Fruit fly (Drosophila melanogaster) whole organism, embryonic: ENCODE data around the gene CG15423.

Experiments
- C15 ChIP-seq: fragments of 200-800 bp; sonication (Bioruptor generic); IDR thresholded peaks from 3 replicates; pipeline ENCODE4 v1.3.6; 2022; ENCODE audit warnings: missing biosample characterization, missing genetic modification characterization
- CG11398 ChIP-seq: fragments of 200-800 bp; sonication (Bioruptor generic); optimal IDR thresholded peaks from 2 replicates; lab custom pipeline; 2016; ENCODE audit warnings: missing biosample characterization, missing genetic modification characterization
- CG11560 ChIP-seq: fragments of 200-800 bp; sonication (Bioruptor generic); IDR thresholded peaks from 3 replicates; pipeline ENCODE4 v1.3.6; 2022; ENCODE audit warnings: missing biosample characterization, missing genetic modification characterization
- CG11696 ChIP-seq: fragments of 200-800 bp; sonication (Bioruptor generic); IDR thresholded peaks from 2 replicates; pipeline ENCODE4 v1.3.6; 2022; ENCODE audit warnings: missing biosample characterization, missing genetic modification characterization
- CG11723 ChIP-seq: fragments of 200-800 bp; sonication (Bioruptor generic); optimal IDR thresholded peaks from 2 replicates; lab custom pipeline; 2017; ENCODE audit warnings: missing biosample characterization, mild to moderate bottlenecking, missing genetic modification characterization
- CG12659 ChIP-seq: fragments of 200-800 bp; sonication (Bioruptor generic); optimal IDR thresholded peaks from 3 replicates; lab custom pipeline; 2017; ENCODE audit warnings: mild to moderate bottlenecking, missing biosample characterization, missing genetic modification reagents, missing genetic modification characterization
- CG14050 ChIP-seq: fragments of 200-800 bp; sonication (Bioruptor generic); IDR thresholded peaks from 3 replicates; pipeline ENCODE4 v1.3.6; 2022; ENCODE audit warnings: missing biosample characterization, missing genetic modification characterization
- CG14441 ChIP-seq: fragments of 200-800 bp; sonication (Bioruptor generic); IDR thresholded peaks from 2 replicates; pipeline ENCODE4 v1.3.6; 2022; ENCODE audit warnings: missing biosample characterization, missing genetic modification characterization
- CG15601 ChIP-seq: fragments of 200-800 bp; sonication (Bioruptor generic); optimal IDR thresholded peaks from 3 replicates; lab custom pipeline; 2019; ENCODE audit warnings: missing biosample characterization, mild to moderate bottlenecking, missing genetic modification characterization, moderate library complexity
- CG17361 ChIP-seq: fragments of 200-800 bp; sonication (Bioruptor generic); IDR thresholded peaks from 3 replicates; pipeline ENCODE4 v1.3.6; 2022; ENCODE audit warnings: missing biosample characterization, missing genetic modification characterization
- CG17385 ChIP-seq: fragments of 200-800 bp; sonication (Bioruptor generic); optimal IDR thresholded peaks from 3 replicates; lab custom pipeline; 2018; ENCODE audit warnings: missing biosample characterization, mild to moderate bottlenecking, missing genetic modification characterization
- CG17612 ChIP-seq: fragments of 200-800 bp; sonication (Bioruptor generic); IDR thresholded peaks from 2 replicates; pipeline ENCODE4 v1.3.6; 2022; ENCODE audit warnings: missing biosample characterization, missing genetic modification characterization
- CG17912 ChIP-seq: fragments of 200-800 bp; sonication (Bioruptor generic); optimal IDR thresholded peaks from 2 replicates; lab custom pipeline; 2018; ENCODE audit warnings: missing biosample characterization, mild to moderate bottlenecking, missing genetic modification characterization
- CG18011 ChIP-seq: fragments of 200-800 bp; sonication (Bioruptor generic); optimal IDR thresholded peaks from 2 replicates; lab custom pipeline; 2017; ENCODE audit warnings: missing biosample characterization, missing genetic modification characterization, mild to moderate bottlenecking, moderate library complexity, missing genotype
- CG2199 ChIP-seq: fragments of 200-800 bp; sonication (Bioruptor generic); IDR thresholded peaks from 3 replicates; pipeline ENCODE4 v1.3.6; 2022; ENCODE audit warnings: missing biosample characterization, missing genetic modification characterization
- CG30403 ChIP-seq: fragments of 200-800 bp; sonication (Bioruptor generic); optimal IDR thresholded peaks from 3 replicates; lab custom pipeline; 2016; ENCODE audit warnings: missing biosample characterization, missing genetic modification characterization
- CG32767 ChIP-seq: fragments of 200-800 bp; sonication (Bioruptor generic); IDR thresholded peaks from 2 replicates; pipeline ENCODE4 v1.3.6; 2022; ENCODE audit warnings: missing biosample characterization, missing genetic modification characterization
- CG33213 ChIP-seq: fragments of 200-800 bp; sonication (Bioruptor generic); optimal IDR thresholded peaks from 3 replicates; lab custom pipeline; 2016; ENCODE audit warnings: missing biosample characterization, missing genetic modification characterization
- CG33557 ChIP-seq: fragments of 200-800 bp; sonication (Bioruptor generic); optimal IDR thresholded peaks from 2 replicates; lab custom pipeline; 2019; ENCODE audit warnings: missing biosample characterization, mild to moderate bottlenecking, missing genetic modification characterization, moderate library complexity
- CG6765 ChIP-seq: fragments of 200-800 bp; sonication (Bioruptor generic); optimal IDR thresholded peaks from 3 replicates; lab custom pipeline; 2017; ENCODE audit warnings: missing biosample characterization, mild to moderate bottlenecking, missing genetic modification characterization
- CG6791 ChIP-seq: fragments of 200-800 bp; sonication (Bioruptor generic); IDR thresholded peaks from 3 replicates; pipeline ENCODE4 v1.3.6; 2022; ENCODE audit warnings: missing biosample characterization, missing genetic modification characterization; ENCODE audit not compliant: partially characterized antibody
- CG9797 ChIP-seq: fragments of 200-800 bp; sonication (Bioruptor generic); optimal IDR thresholded peaks from 3 replicates; lab custom pipeline; 2018; ENCODE audit warnings: missing biosample characterization, mild to moderate bottlenecking, missing genetic modification characterization
- CG9817 ChIP-seq: fragments of 200-800 bp; sonication (Bioruptor generic); optimal IDR thresholded peaks from 2 replicates; lab custom pipeline; 2018; ENCODE audit warnings: missing biosample characterization, mild to moderate bottlenecking, missing genetic modification characterization, moderate library complexity
- D19A ChIP-seq: fragments of 200-800 bp; optimal IDR thresholded peaks from 3 replicates; lab custom pipeline; 2019; ENCODE audit warnings: missing biosample characterization, mild to moderate bottlenecking, missing genetic modification characterization, moderate library complexity
- Dbx ChIP-seq: fragments of 200-800 bp; sonication (Bioruptor generic); IDR thresholded peaks from 3 replicates; pipeline ENCODE4 v1.3.6; 2022; ENCODE audit warnings: missing biosample characterization, missing genetic modification characterization
- Doc3 ChIP-seq: fragments of 200-800 bp; sonication (Bioruptor generic); IDR thresholded peaks from 3 replicates; pipeline ENCODE4 v1.3.6; 2022; ENCODE audit warnings: missing biosample characterization, missing genetic modification characterization; ENCODE audit not compliant: partially characterized antibody
- Dref ChIP-seq: fragments of 200-800 bp; sonication (Bioruptor generic); IDR thresholded peaks from 2 replicates; pipeline ENCODE4 v1.3.6; 2022; ENCODE audit warnings: missing biosample characterization, missing genetic modification characterization
- ERR ChIP-seq: fragments of 200-800 bp; sonication (Bioruptor generic); optimal IDR thresholded peaks from 2 replicates; lab custom pipeline; 2016; ENCODE audit warnings: missing biosample characterization, missing genetic modification characterization
- Ets65A ChIP-seq: fragments of 200-800 bp; sonication (Bioruptor generic); peaks from one replicate; lab custom pipeline; 2016; ENCODE audit warnings: missing biosample characterization, missing genetic modification characterization
- NC2β ChIP-seq: fragments of 200-800 bp; sonication (Bioruptor generic); optimal IDR thresholded peaks from 2 replicates; lab custom pipeline; 2016; ENCODE audit warnings: missing biosample characterization, missing genetic modification characterization
- Nf-YA ChIP-seq: fragments of 200-800 bp; sonication (Bioruptor generic); IDR thresholded peaks from 2 replicates; pipeline ENCODE4 v1.3.6; 2022; ENCODE audit warnings: missing biosample characterization, missing genetic modification characterization
- Side ChIP-seq: fragments of 200-800 bp; sonication (Bioruptor generic); optimal IDR thresholded peaks from 2 replicates; lab custom pipeline; 2016; ENCODE audit warnings: missing biosample characterization, missing genetic modification characterization
- Sox102F ChIP-seq: fragments of 200-800 bp; sonication (Bioruptor generic); optimal IDR thresholded peaks from 2 replicates; lab custom pipeline; 2018; ENCODE audit warnings: missing biosample characterization, mild to moderate bottlenecking, missing genetic modification characterization, moderate library complexity
- YL-1 ChIP-seq: fragments of 200-800 bp; sonication (Bioruptor generic); optimal IDR thresholded peaks from 3 replicates; lab custom pipeline; 2017; ENCODE audit warnings: missing biosample characterization, mild to moderate bottlenecking, missing genetic modification characterization
- ase ChIP-seq: fragments of 200-800 bp; sonication (Bioruptor generic); IDR thresholded peaks from 3 replicates; pipeline ENCODE4 v1.3.6; 2022; ENCODE audit warnings: missing biosample characterization, missing genetic modification characterization
- croc ChIP-seq: fragments of 200-800 bp; sonication (Bioruptor generic); conservative IDR thresholded peaks from 3 replicates; pipeline ENCODE4 v1.3.6; 2022; ENCODE audit warnings: missing biosample characterization, missing genetic modification characterization
- dan ChIP-seq: fragments of 200-800 bp; sonication (Bioruptor generic); IDR thresholded peaks from 2 replicates; pipeline ENCODE4 v1.3.6; 2022; ENCODE audit warnings: missing biosample characterization, missing genetic modification characterization
- disco-r ChIP-seq: fragments of 200-800 bp; sonication (Bioruptor generic); optimal IDR thresholded peaks from 2 replicates; lab custom pipeline; 2016; ENCODE audit warnings: missing biosample characterization, missing genetic modification characterization
- eve ChIP-seq, 2 experiments: fragments of >200 bp; optimal IDR thresholded peaks; 2 replicates each; lab custom pipeline; 2017; ENCODE audit warnings: missing biosample characterization in 2 of 2, missing genetic modification characterization in 2 of 2
- fd96Cb ChIP-seq: fragments of 200-800 bp; sonication (Bioruptor generic); optimal IDR thresholded peaks from 2 replicates; lab custom pipeline; 2018; ENCODE audit warnings: missing biosample characterization, mild to moderate bottlenecking, missing genetic modification characterization, moderate library complexity
- gcm2 ChIP-seq: fragments of 200-800 bp; sonication (Bioruptor generic); optimal IDR thresholded peaks from 2 replicates; lab custom pipeline; 2016; ENCODE audit warnings: missing biosample characterization, missing genetic modification characterization
- her ChIP-seq: fragments of 200-800 bp; sonication (Bioruptor generic); optimal IDR thresholded peaks from 2 replicates; lab custom pipeline; 2016; ENCODE audit warnings: missing biosample characterization, missing genetic modification characterization
- ken ChIP-seq: fragments of 200-800 bp; sonication (Bioruptor generic); IDR thresholded peaks from 3 replicates; pipeline ENCODE4 v1.3.6; 2022; ENCODE audit warnings: missing biosample characterization, missing genetic modification characterization
- lmd ChIP-seq: fragments of 200-800 bp; sonication (Bioruptor generic); IDR thresholded peaks from 2 replicates; pipeline ENCODE4 v1.3.6; 2022; ENCODE audit warnings: missing biosample characterization, missing genetic modification characterization
- pros ChIP-seq: fragments of 200-800 bp; sonication (Bioruptor generic); optimal IDR thresholded peaks from 3 replicates; lab custom pipeline; 2019; ENCODE audit warnings: missing biosample characterization, mild to moderate bottlenecking, missing genetic modification characterization, moderate library complexity
- ranshi ChIP-seq: fragments of 200-800 bp; sonication (Bioruptor generic); IDR thresholded peaks from 2 replicates; pipeline ENCODE4 v1.3.6; 2022; ENCODE audit warnings: missing biosample characterization, missing genetic modification characterization
- sens-2 ChIP-seq: fragments of 200-800 bp; sonication (Bioruptor generic); IDR thresholded peaks from 2 replicates; pipeline ENCODE4 v1.3.6; 2022; ENCODE audit warnings: missing biosample characterization, missing genetic modification characterization
- seq ChIP-seq: fragments of 200-800 bp; sonication (Bioruptor generic); IDR thresholded peaks from 2 replicates; pipeline ENCODE4 v1.3.6; 2022; ENCODE audit warnings: missing biosample characterization, missing genetic modification characterization
- slbo ChIP-seq: fragments of 200-800 bp; sonication (Bioruptor generic); IDR thresholded peaks from 2 replicates; pipeline ENCODE4 v1.3.6; 2022; ENCODE audit warnings: missing biosample characterization, missing genetic modification characterization
- unc-4 ChIP-seq: fragments of 200-800 bp; sonication (Bioruptor generic); IDR thresholded peaks from 2 replicates; pipeline ENCODE4 v1.3.6; 2022; ENCODE audit warnings: missing biosample characterization, missing genetic modification characterization; ENCODE audit not compliant: partially characterized antibody
- zen2 ChIP-seq: fragments of 200-800 bp; sonication (Bioruptor generic); IDR thresholded peaks from 3 replicates; pipeline ENCODE4 v1.3.6; 2022; ENCODE audit warnings: missing biosample characterization, missing genetic modification characterization; ENCODE audit not compliant: partially characterized antibody

Gene CG15423

DNA sequence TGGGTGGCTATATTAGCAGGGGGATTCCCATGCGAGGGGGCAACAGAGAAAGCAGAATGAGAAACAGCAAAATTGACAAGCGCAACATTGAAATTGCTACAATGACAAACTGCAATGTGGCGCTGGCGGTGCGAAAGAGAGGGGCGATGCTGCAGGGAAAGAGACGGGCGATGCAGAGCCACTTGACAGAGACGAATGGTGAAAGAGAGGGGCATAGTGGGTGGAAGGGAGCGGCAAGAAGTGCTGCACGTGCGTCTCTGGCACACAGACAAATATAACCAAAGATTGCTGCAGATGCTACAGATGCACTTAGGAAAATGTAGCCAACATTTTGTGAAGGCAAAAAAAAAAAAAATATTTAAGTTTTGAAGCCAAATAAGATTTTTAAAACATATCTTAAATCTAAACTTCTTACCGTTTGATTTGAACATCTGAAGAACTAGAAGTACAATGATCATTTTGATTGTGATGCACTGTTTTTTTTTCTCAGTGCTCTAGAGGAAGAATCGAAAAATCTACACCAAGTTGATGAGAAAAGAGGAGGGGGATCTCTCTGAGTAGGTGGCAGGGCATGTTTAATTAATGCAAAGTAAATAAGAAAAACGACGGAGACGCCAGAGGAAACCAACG lies 39.5 kb downstream of the CG15423 start (continued):
- TF ChIP-seq CG9797 (GFP tag; lab: Kevin White, UChicago) = no peak
- no peak for TF ChIP-seq CG17912 (GFP tag; lab: Kevin White, UChicago)
- no peak for TF ChIP-seq CG2199 (GFP tag; lab: Robert Waterston, UW)
- no peak for TF ChIP-seq YL-1
- TF ChIP-seq dan (GFP tag; lab: Robert Waterston, UW) = no peak
- peak; percentile 53 for TF ChIP-seq fd96Cb
- no peak for TF ChIP-seq CG6765 (GFP tag; lab: Kevin White, UChicago)
- TF ChIP-seq Ets65A (GFP tag; lab: Kevin White, UChicago) = peak; percentile 88
- TF ChIP-seq Side (GFP tag; lab: Kevin White, UChicago) = peak; percentile 42
- peak; percentile 71 for TF ChIP-seq CG33557 (GFP tag; lab: Kevin White, UChicago)
- TF ChIP-seq NC2β (GFP tag; lab: Kevin White, UChicago) = peak; percentile 75
- TF ChIP-seq CG11696 (GFP tag; lab: Robert Waterston, UW) = no peak
- peak in 1 of 2 experiments; percentile 66 for TF ChIP-seq eve (GFP tag; optimal IDR thresholded peaks at IDR 0.05; lab: Kevin White, UChicago)
- peak; percentile 48; the same call in 1 of the 2 replicates for TF ChIP-seq lmd (GFP tag; lab: Robert Waterston, UW)
- TF ChIP-seq disco-r = peak; percentile 17
- TF ChIP-seq CG12659 (GFP tag; lab: Kevin White, UChicago) = peak; percentile 7
- TF ChIP-seq CG9817 (tag; lab: Kevin White, UChicago) = peak; percentile 6
- no peak for TF ChIP-seq unc-4 (GFP tag; lab: Robert Waterston, UW)
- TF ChIP-seq Dref (GFP tag; lab: Robert Waterston, UW) = no peak
- TF ChIP-seq ranshi = peak; percentile 62; the same call in 1 of the 2 replicates
- TF ChIP-seq CG30403 (GFP tag; lab: Kevin White, UChicago) = peak; percentile 69
- no peak for TF ChIP-seq Doc3 (GFP tag; lab: Robert Waterston, UW)
- TF ChIP-seq zen2 (GFP tag; lab: Robert Waterston, UW) = no peak
- TF ChIP-seq Sox102F (GFP tag; lab: Kevin White, UChicago) = peak; percentile 75
- TF ChIP-seq CG18011 = no peak
- peak; percentile 44; the same call in 1 of the 3 replicates for TF ChIP-seq ase (GFP tag; lab: Robert Waterston, UW)
- TF ChIP-seq CG17385 (GFP tag; lab: Kevin White, UChicago) = peak; percentile 57
- peak; percentile 31; the same call in 1 of the 2 replicates for TF ChIP-seq sens-2
- TF ChIP-seq gcm2 (GFP tag; lab: Kevin White, UChicago) = no peak
- TF ChIP-seq CG32767 (GFP tag; lab: Robert Waterston, UW) = no peak
- TF ChIP-seq her (GFP tag; lab: Kevin White, UChicago) = no peak
- TF ChIP-seq seq (GFP tag; lab: Robert Waterston, UW) = no peak
- no peak for TF ChIP-seq CG6791
- TF ChIP-seq pros (GFP tag; lab: Kevin White, UChicago) = no peak
- TF ChIP-seq CG11723 (GFP tag; lab: Kevin White, UChicago) = no peak
- peak; percentile 69 for TF ChIP-seq CG17361
- no peak for TF ChIP-seq slbo
- TF ChIP-seq CG14050 (GFP tag; lab: Robert Waterston, UW) = peak; percentile 45; the same call in 1 of the 3 replicates
- TF ChIP-seq CG17612 = no peak
- TF ChIP-seq CG33213 (GFP tag; lab: Kevin White, UChicago) = no peak
- peak; percentile 66 for TF ChIP-seq D19A (tag; lab: Kevin White, UChicago)
- no peak for TF ChIP-seq CG11560
- TF ChIP-seq C15 = no peak
- TF ChIP-seq CG14441 (GFP tag; lab: Robert Waterston, UW) = no peak
- TF ChIP-seq CG11398 = peak; percentile 3
- no peak for TF ChIP-seq Nf-YA (GFP tag; lab: Robert Waterston, UW)
- peak; percentile 79 for TF ChIP-seq croc (GFP tag; lab: Robert Waterston, UW)
- no peak for TF ChIP-seq Dbx (GFP tag; lab: Robert Waterston, UW)
- TF ChIP-seq ken (GFP tag; lab: Robert Waterston, UW) = peak; percentile 45; the same call in 1 of the 3 replicates
- peak; percentile 65 for TF ChIP-seq CG15601 (tag; lab: Kevin White, UChicago)
- no peak for TF ChIP-seq ERR
